Worm (Caenorhabditis elegans): ENCODE measurements around the gene C17H11.5.
A peak's percentile ranks its signal among the peaks of the same experiment; 100 is the strongest.

The C17H11.5 gene

ce11 chrX:8136276-8136891 lies 48.6 kb downstream of the C17H11.5 start, which contains the start of gene C02B8.6:
C02B8.6 (minus strand) TSS chrX:8136326.
- TF ChIP-seq aly-2 (tag; optimal IDR thresholded peaks at IDR 0.05) (no peak), hmg-11 (tag; optimal IDR thresholded peaks at IDR 0.05) (peak; percentile 53), ZK546.5 (tag; optimal IDR thresholded peaks at IDR 0.05) (no peak), eor-1 (tag; optimal IDR thresholded peaks at IDR 0.05) (no peak), fkh-2 (tag; optimal IDR thresholded peaks at IDR 0.05) (no peak), lsy-12 (tag; optimal IDR thresholded peaks at IDR 0.05) (no peak), nhr-67 (tag; optimal IDR thresholded peaks at IDR 0.05) (no peak), lin-39 (tag; optimal IDR thresholded peaks at IDR 0.05) (peak; percentile 60), egl-5 (tag; optimal IDR thresholded peaks at IDR 0.05) (no peak), nhr-12 (tag; optimal IDR thresholded peaks at IDR 0.05) (no peak), tbx-2 (tag; optimal IDR thresholded peaks at IDR 0.05) (no peak), ztf-11 (tag; optimal IDR thresholded peaks at IDR 0.05) (no peak), egl-27 (tag; optimal IDR thresholded peaks at IDR 0.05) (no peak), nhr-43 (tag; optimal IDR thresholded peaks at IDR 0.05; ENCODE audit: poor library complexity, severe bottlenecking) (no peak), unc-62 (GFP tag; optimal IDR thresholded peaks at IDR 0.05) (no peak), ama-1 (optimal IDR thresholded peaks at IDR 0.05) (no peak), mml-1 (tag; optimal IDR thresholded peaks at IDR 0.05) (no peak), pqm-1 (tag; optimal IDR thresholded peaks at IDR 0.05) (peak; percentile 64), ceh-28 (tag; optimal IDR thresholded peaks at IDR 0.05) (peak; percentile 73), snpc-4 (tag; optimal IDR thresholded peaks at IDR 0.05) (peak; percentile 12), nhr-25 (tag; optimal IDR thresholded peaks at IDR 0.05) (no peak), lin-15B (tag; optimal IDR thresholded peaks at IDR 0.05) (peak; percentile 14), sea-2 (GFP tag; optimal IDR thresholded peaks at IDR 0.05) (no peak), jun-1 (tag; optimal IDR thresholded peaks at IDR 0.05) (no peak), nhr-76 (tag; optimal IDR thresholded peaks at IDR 0.05) (no peak), ztf-4 (tag; optimal IDR thresholded peaks at IDR 0.05) (no peak), nhr-23 (tag; optimal IDR thresholded peaks at IDR 0.05) (no peak), zag-1 (tag; optimal IDR thresholded peaks at IDR 0.05) (no peak), ceh-82 (tag; optimal IDR thresholded peaks at IDR 0.05) (no peak), nfya-1 (tag; optimal IDR thresholded peaks at IDR 0.05; ENCODE audit: insufficient read depth) (peak; percentile 51), elt-1 (tag; optimal IDR thresholded peaks at IDR 0.05) (no peak), ceh-9 (tag; optimal IDR thresholded peaks at IDR 0.05) (no peak), nhr-77 (tag; optimal IDR thresholded peaks at IDR 0.05) (no peak), mdl-1 (tag; optimal IDR thresholded peaks at IDR 0.05) (no peak), elt-2 (tag; optimal IDR thresholded peaks at IDR 0.05) (peak; percentile 70), unc-39 (tag; optimal IDR thresholded peaks at IDR 0.05) (no peak), pha-4 (tag; optimal IDR thresholded peaks at IDR 0.05) (peak; percentile 85), skn-1 (tag; optimal IDR thresholded peaks at IDR 0.05) (peak; percentile 19), nhr-237 (tag; optimal IDR thresholded peaks at IDR 0.05) (no peak), fkh-10 (GFP tag; optimal IDR thresholded peaks at IDR 0.05) (no peak)

Measured in whole organism, L3 larva.